Fruit fly (Drosophila melanogaster) whole organism, embryonic: ENCODE measurements around the gene Hs2st.

Source experiments
- ATbp ChIP-seq: fragments of 200-800 bp; sonication (Bioruptor generic); optimal IDR thresholded peaks from 2 replicates; lab custom pipeline; 2017; ENCODE audit warnings: missing biosample characterization, mild to moderate bottlenecking, missing genetic modification characterization, missing genetic modification reagents
- CG10147 ChIP-seq: fragments of 200-800 bp; sonication (Bioruptor generic); optimal IDR thresholded peaks from 2 replicates; lab custom pipeline; 2019; ENCODE audit warnings: missing biosample characterization, mild to moderate bottlenecking, missing genetic modification characterization, moderate library complexity
- CG10959 ChIP-seq: fragments of 200-800 bp; sonication (Bioruptor generic); IDR thresholded peaks from 2 replicates; pipeline ENCODE4 v1.3.6; 2022; ENCODE audit warnings: missing biosample characterization, missing genetic modification characterization
- CG11085 ChIP-seq: fragments of 200-800 bp; sonication (Bioruptor generic); IDR thresholded peaks from 2 replicates; pipeline ENCODE4 v1.3.6; 2022; ENCODE audit warnings: missing biosample characterization, missing genetic modification characterization
- CG11560 ChIP-seq: fragments of 200-800 bp; sonication (Bioruptor generic); IDR thresholded peaks from 3 replicates; pipeline ENCODE4 v1.3.6; 2022; ENCODE audit warnings: missing biosample characterization, missing genetic modification characterization
- CG13296 ChIP-seq: fragments of 200-800 bp; sonication (Bioruptor generic); optimal IDR thresholded peaks from 3 replicates; lab custom pipeline; 2018; ENCODE audit warnings: missing biosample characterization, mild to moderate bottlenecking, missing genetic modification characterization
- CG13624 ChIP-seq: fragments of 200-800 bp; sonication (Bioruptor generic); optimal IDR thresholded peaks from 2 replicates; lab custom pipeline; 2016; ENCODE audit warnings: missing biosample characterization, missing genetic modification characterization
- CG17359 ChIP-seq: fragments of 200-800 bp; sonication (Bioruptor generic); optimal IDR thresholded peaks from 3 replicates; lab custom pipeline; 2018; ENCODE audit warnings: missing biosample characterization, mild to moderate bottlenecking, missing genetic modification characterization, moderate library complexity
- CG17385 ChIP-seq: fragments of 200-800 bp; sonication (Bioruptor generic); optimal IDR thresholded peaks from 3 replicates; lab custom pipeline; 2018; ENCODE audit warnings: missing biosample characterization, mild to moderate bottlenecking, missing genetic modification characterization
- CG17568 ChIP-seq: fragments of 200-800 bp; sonication (Bioruptor generic); optimal IDR thresholded peaks from 2 replicates; lab custom pipeline; 2018; ENCODE audit warnings: missing biosample characterization, mild to moderate bottlenecking, missing genetic modification characterization, moderate library complexity
- CG2712 ChIP-seq: fragments of 200-800 bp; optimal IDR thresholded peaks from 3 replicates; lab custom pipeline; 2019; ENCODE audit warnings: missing biosample characterization, mild to moderate bottlenecking, missing genetic modification characterization, moderate library complexity
- CG30403 ChIP-seq: fragments of 200-800 bp; sonication (Bioruptor generic); optimal IDR thresholded peaks from 3 replicates; lab custom pipeline; 2016; ENCODE audit warnings: missing biosample characterization, missing genetic modification characterization
- CG34422 ChIP-seq: fragments of 200-800 bp; sonication (Bioruptor generic); IDR thresholded peaks from 3 replicates; pipeline ENCODE4 v1.3.6; 2022; ENCODE audit warnings: missing biosample characterization, missing genetic modification characterization
- CG42726 ChIP-seq: fragments of 200-800 bp; sonication (Bioruptor generic); IDR thresholded peaks from 2 replicates; pipeline ENCODE4 v1.3.6; 2022; ENCODE audit warnings: missing biosample characterization, missing genetic modification characterization; ENCODE audit not compliant: partially characterized antibody
- CG4282 ChIP-seq: fragments of 200-800 bp; sonication (Bioruptor generic); optimal IDR thresholded peaks from 2 replicates; lab custom pipeline; 2016; ENCODE audit warnings: missing biosample characterization, missing genetic modification characterization
- CG7271 ChIP-seq: fragments of 200-800 bp; sonication (Bioruptor generic); optimal IDR thresholded peaks from 2 replicates; lab custom pipeline; 2018; ENCODE audit warnings: missing biosample characterization, mild to moderate bottlenecking, missing genetic modification characterization, moderate library complexity
- CG7372 ChIP-seq: fragments of 200-800 bp; sonication (Bioruptor generic); IDR thresholded peaks from 2 replicates; pipeline ENCODE4 v1.3.6; 2022; ENCODE audit warnings: missing biosample characterization, missing genetic modification characterization
- CG7928 ChIP-seq: fragments of 200-800 bp; sonication (Bioruptor generic); optimal IDR thresholded peaks from 2 replicates; lab custom pipeline; 2017; ENCODE audit warnings: missing biosample characterization, mild to moderate bottlenecking, missing genetic modification characterization
- Camta ChIP-seq: fragments of 200-800 bp; sonication (Bioruptor generic); optimal IDR thresholded peaks from 2 replicates; lab custom pipeline; 2016; ENCODE audit warnings: missing biosample characterization, missing genetic modification characterization
- Chrac-16 ChIP-seq: fragments of 200-800 bp; sonication (Bioruptor generic); optimal IDR thresholded peaks from 3 replicates; lab custom pipeline; 2016; ENCODE audit warnings: missing biosample characterization, missing genetic modification characterization
- Dbx ChIP-seq: fragments of 200-800 bp; sonication (Bioruptor generic); IDR thresholded peaks from 3 replicates; pipeline ENCODE4 v1.3.6; 2022; ENCODE audit warnings: missing biosample characterization, missing genetic modification characterization
- Doc2 ChIP-seq: fragments of 200-800 bp; sonication (Bioruptor generic); IDR thresholded peaks from 2 replicates; pipeline ENCODE4 v1.3.6; 2022; ENCODE audit warnings: missing biosample characterization, missing genetic modification characterization
- HHEX ChIP-seq: fragments of 200-800 bp; sonication (Bioruptor generic); optimal IDR thresholded peaks from 3 replicates; lab custom pipeline; 2017; ENCODE audit warnings: missing biosample characterization, mild to moderate bottlenecking, missing genetic modification characterization, missing genetic modification reagents
- Kr ChIP-seq: fragments of 200-800 bp; sonication (Bioruptor generic); optimal IDR thresholded peaks from 2 replicates; lab custom pipeline; 2017; ENCODE audit warnings: missing biosample characterization, mild to moderate bottlenecking, missing genetic modification characterization
- Lim3 ChIP-seq: fragments of 200-800 bp; sonication (Bioruptor generic); IDR thresholded peaks from 2 replicates; pipeline ENCODE4 v1.3.6; 2022; ENCODE audit warnings: missing biosample characterization, missing genetic modification characterization
- MESR4 ChIP-seq: fragments of 200-800 bp; sonication (Bioruptor generic); optimal IDR thresholded peaks from 2 replicates; lab custom pipeline; 2018; ENCODE audit warnings: missing biosample characterization, mild to moderate bottlenecking, missing genetic modification characterization, moderate library complexity
- Nf-YA ChIP-seq: fragments of 200-800 bp; sonication (Bioruptor generic); IDR thresholded peaks from 2 replicates; pipeline ENCODE4 v1.3.6; 2022; ENCODE audit warnings: missing biosample characterization, missing genetic modification characterization
- Optix ChIP-seq: fragments of 200-800 bp; sonication (Bioruptor generic); IDR thresholded peaks from 3 replicates; pipeline ENCODE4 v1.3.6; 2022; ENCODE audit warnings: missing biosample characterization, missing genetic modification characterization
- Pdp1 ChIP-seq, 2 experiments: fragments of 200-800 bp; sonication (Bioruptor generic); optimal IDR thresholded peaks; 3 replicates each; lab custom pipeline; 2016; ENCODE audit warnings: missing biosample characterization in 2 of 2, missing genetic modification characterization in 2 of 2, mild to moderate bottlenecking in 1 of 2, moderate library complexity in 1 of 2
- Side ChIP-seq: fragments of 200-800 bp; sonication (Bioruptor generic); optimal IDR thresholded peaks from 2 replicates; lab custom pipeline; 2016; ENCODE audit warnings: missing biosample characterization, missing genetic modification characterization
- Sry-β ChIP-seq: fragments of 200-800 bp; sonication (Bioruptor generic); optimal IDR thresholded peaks from 2 replicates; lab custom pipeline; 2018; ENCODE audit warnings: missing biosample characterization, mild to moderate bottlenecking, missing genetic modification characterization, moderate library complexity
- Stat92E ChIP-seq, 3 experiments: fragments of >200 bp in 2 of 3; fragments of 200-800 bp in 1 of 3; sonication (Bioruptor generic) in 1 of 3; optimal IDR thresholded peaks; 2 replicates each; lab custom pipeline; 2017 to 2019; ENCODE audit warnings: missing biosample characterization in 3 of 3, missing genetic modification characterization in 3 of 3, mild to moderate bottlenecking in 1 of 3, moderate library complexity in 1 of 3
- Trl ChIP-seq, 3 experiments: fragments of >200 bp in 2 of 3; fragments of 200-800 bp in 1 of 3; sonication (Bioruptor generic) in 1 of 3; optimal IDR thresholded peaks; 2 replicates in 1 of 3; 3 replicates in 2 of 3; lab custom pipeline; 2016 to 2017; ENCODE audit warnings: missing biosample characterization in 1 of 3, missing genetic modification characterization in 1 of 3
- Xrp1 ChIP-seq: fragments of 200-800 bp; sonication (Bioruptor generic); IDR thresholded peaks from 2 replicates; pipeline ENCODE4 v1.3.6; 2022; ENCODE audit warnings: missing biosample characterization, missing genetic modification characterization
- ab ChIP-seq: fragments of 200-800 bp; sonication (Bioruptor generic); optimal IDR thresholded peaks from 2 replicates; lab custom pipeline; 2016; ENCODE audit warnings: missing biosample characterization, missing genetic modification characterization
- ac ChIP-seq: fragments of 200-800 bp; sonication (Bioruptor generic); optimal IDR thresholded peaks from 3 replicates; lab custom pipeline; 2017; ENCODE audit warnings: missing biosample characterization, mild to moderate bottlenecking, missing genetic modification characterization
- ato ChIP-seq: fragments of 200-800 bp; sonication (Bioruptor generic); IDR thresholded peaks from 2 replicates; pipeline ENCODE4 v1.3.6; 2022; ENCODE audit warnings: missing biosample characterization, missing genetic modification characterization; ENCODE audit not compliant: partially characterized antibody
- btn ChIP-seq: fragments of 200-800 bp; sonication (Bioruptor generic); optimal IDR thresholded peaks from 2 replicates; lab custom pipeline; 2016; ENCODE audit warnings: missing biosample characterization, missing genetic modification characterization
- dati ChIP-seq: fragments of 200-800 bp; sonication (Bioruptor generic); IDR thresholded peaks from 2 replicates; pipeline ENCODE4 v1.3.6; 2022; ENCODE audit warnings: missing biosample characterization, missing genetic modification characterization
- dimm ChIP-seq: fragments of 200-800 bp; sonication (Bioruptor generic); IDR thresholded peaks from 2 replicates; pipeline ENCODE4 v1.3.6; 2022; ENCODE audit warnings: missing biosample characterization, missing genetic modification characterization
- dysf ChIP-seq: fragments of 200-800 bp; sonication (Bioruptor generic); IDR thresholded peaks from 3 replicates; pipeline ENCODE4 v1.3.6; 2022; ENCODE audit warnings: missing biosample characterization, missing genetic modification characterization
- gt ChIP-seq: fragments of 200-800 bp; sonication (Bioruptor generic); IDR thresholded peaks from 2 replicates; pipeline ENCODE4 v1.3.6; 2022; ENCODE audit warnings: missing biosample characterization, missing genetic modification characterization
- hth ChIP-seq: fragments of >200 bp; optimal IDR thresholded peaks from 2 replicates; lab custom pipeline; 2017; ENCODE audit warnings: inconsistent platforms
- inv ChIP-seq: fragments of 200-800 bp; sonication (Bioruptor generic); IDR thresholded peaks from 2 replicates; pipeline ENCODE4 v1.3.6; 2022; ENCODE audit warnings: missing biosample characterization, missing genetic modification characterization; ENCODE audit not compliant: partially characterized antibody
- rib ChIP-seq: fragments of 200-800 bp; sonication (Bioruptor generic); IDR thresholded peaks from 2 replicates; pipeline ENCODE4 v1.3.6; 2022; ENCODE audit warnings: missing biosample characterization, missing genetic modification characterization
- ssp ChIP-seq: fragments of 200-800 bp; sonication (Bioruptor generic); IDR thresholded peaks from 2 replicates; pipeline ENCODE4 v1.3.6; 2022; ENCODE audit warnings: missing biosample characterization, missing genetic modification characterization
- tup ChIP-seq: fragments of 200-800 bp; sonication (Bioruptor generic); optimal IDR thresholded peaks from 2 replicates; lab custom pipeline; 2016; ENCODE audit warnings: missing biosample characterization, mild to moderate bottlenecking, missing genetic modification characterization, moderate library complexity
- vfl ChIP-seq: fragments of 200-800 bp; sonication (Bioruptor generic); optimal IDR thresholded peaks from 2 replicates; lab custom pipeline; 2016; ENCODE audit warnings: missing biosample characterization, missing genetic modification characterization
- zfh2 ChIP-seq: fragments of 200-800 bp; sonication (Bioruptor generic); optimal IDR thresholded peaks from 2 replicates; lab custom pipeline; 2016; ENCODE audit warnings: missing biosample characterization, missing genetic modification characterization

The Hs2st gene

dm6 chr2L:19492934-19493686 is 48.6 kb upstream of the Hs2st start, which contains the start of the genes swm and Ctu2 (continued):
- no peak for TF ChIP-seq tup (GFP tag; lab: Kevin White, UChicago)
- TF ChIP-seq CG2712 (tag; lab: Kevin White, UChicago) = peak; percentile 81
- TF ChIP-seq Chrac-16 = peak; percentile 54
- TF ChIP-seq Stat92E (GFP tag; optimal IDR thresholded peaks at IDR 0.05; lab: Kevin White, UChicago) = no peak
- TF ChIP-seq Trl (optimal IDR thresholded peaks at IDR 0.05; lab: Kevin White, UChicago) = no peak
- TF ChIP-seq Trl (GFP tag; optimal IDR thresholded peaks at IDR 0.05; lab: Kevin White, UChicago) = no peak
- TF ChIP-seq Camta = no peak
- TF ChIP-seq Lim3 (GFP tag; lab: Robert Waterston, UW) = no peak
- TF ChIP-seq hth (lab: Kevin White, UChicago) = no peak
- peak; percentile 17 for TF ChIP-seq CG13624 (GFP tag; lab: Kevin White, UChicago)
- 0 out of 2 replicates have a peak, but pooled peaks have one; percentile 11 for TF ChIP-seq CG42726 (GFP tag; lab: Robert Waterston, UW)
- TF ChIP-seq CG30403 (GFP tag; lab: Kevin White, UChicago) = peak; percentile 78
- peak; percentile 47; the same call in 2 of the 3 replicates for TF ChIP-seq CG11560
- no peak for TF ChIP-seq ac (GFP tag; lab: Kevin White, UChicago)
- TF ChIP-seq CG17359 (tag; lab: Kevin White, UChicago) = peak; percentile 56
- TF ChIP-seq CG7372 (GFP tag; lab: Robert Waterston, UW) = peak; percentile 57; the same call in 1 of the 2 replicates
- no peak for TF ChIP-seq btn (GFP tag; lab: Kevin White, UChicago)
- no peak for TF ChIP-seq dimm (GFP tag; lab: Robert Waterston, UW)
- 0 out of 2 replicates have a peak, but pooled peaks have one; percentile 50 for TF ChIP-seq CG11085
- TF ChIP-seq CG4282 (GFP tag; lab: Kevin White, UChicago) = no peak
- peak; percentile 62 for TF ChIP-seq inv (GFP tag; lab: Robert Waterston, UW)
- peak; percentile 39; the same call in 1 of the 3 replicates for TF ChIP-seq CG34422 (GFP tag; lab: Robert Waterston, UW)
- peak; percentile 7 for TF ChIP-seq zfh2
- TF ChIP-seq CG17568 (GFP tag; lab: Kevin White, UChicago) = no peak
- no peak for TF ChIP-seq ato (GFP tag; lab: Robert Waterston, UW)
- TF ChIP-seq dati (GFP tag; lab: Robert Waterston, UW) = no peak
- no peak for TF ChIP-seq CG7271
- no peak for TF ChIP-seq gt (GFP tag; lab: Robert Waterston, UW)
- peak; percentile 16 for TF ChIP-seq vfl (GFP tag; lab: Kevin White, UChicago)
- peak; percentile 96 for TF ChIP-seq MESR4
- TF ChIP-seq Kr (GFP tag; lab: Kevin White, UChicago) = no peak
- peak; percentile 62 for TF ChIP-seq Dbx (GFP tag; lab: Robert Waterston, UW)
- TF ChIP-seq CG17385 (GFP tag; lab: Kevin White, UChicago) = peak; percentile 94
- TF ChIP-seq Pdp1 (GFP tag; optimal IDR thresholded peaks at IDR 0.05; lab: Kevin White, UChicago) = peak in 1 of 2 experiments; percentile 18
- TF ChIP-seq Sry-β (GFP tag; lab: Kevin White, UChicago) = peak; percentile 94
- no peak for TF ChIP-seq CG10959 (GFP tag; lab: Robert Waterston, UW)
- no peak for TF ChIP-seq rib
- 0 out of 2 replicates have a peak, but pooled peaks have one; percentile 12 for TF ChIP-seq ssp (GFP tag; lab: Robert Waterston, UW)
- TF ChIP-seq dysf = peak; percentile 61; the same call in 2 of the 3 replicates
- no peak for TF ChIP-seq Side
- TF ChIP-seq ATbp (GFP tag; lab: Kevin White, UChicago) = no peak
- TF ChIP-seq HHEX (GFP tag; lab: Kevin White, UChicago) = no peak
- peak; percentile 88 for TF ChIP-seq CG7928 (GFP tag; lab: Kevin White, UChicago)
- no peak for TF ChIP-seq Doc2 (GFP tag; lab: Robert Waterston, UW)
- TF ChIP-seq ab (GFP tag; lab: Kevin White, UChicago) = no peak
- TF ChIP-seq Nf-YA (GFP tag; lab: Robert Waterston, UW) = no peak
- TF ChIP-seq CG10147 (GFP tag; lab: Kevin White, UChicago) = peak; percentile 51
- TF ChIP-seq Optix (GFP tag; lab: Robert Waterston, UW) = no peak
- TF ChIP-seq CG13296 (GFP tag; lab: Kevin White, UChicago) = peak; percentile 68
- TF ChIP-seq Xrp1 (GFP tag; lab: Robert Waterston, UW) = peak; percentile 72
